Fruit fly (Drosophila melanogaster) whole organism, wandering third instar larva: Measurements from ENCODE around the gene CG15643.

Source experiments
- Abd-B ChIP-seq: fragments of >200 bp; optimal IDR thresholded peaks from 2 replicates; lab custom pipeline; 2017; ENCODE audit warnings: missing biosample characterization, missing genetic modification characterization
- GATAd ChIP-seq: sonication (Bioruptor generic); optimal IDR thresholded peaks from 2 replicates; lab custom pipeline; 2016; ENCODE audit warnings: missing biosample characterization, missing genetic modification characterization
- Hr78 ChIP-seq: fragments of >200 bp; optimal IDR thresholded peaks from 2 replicates; lab custom pipeline; 2017; ENCODE audit warnings: missing biosample characterization, missing genetic modification characterization
- Mio ChIP-seq: sonication (Bioruptor generic); optimal IDR thresholded peaks from 2 replicates; lab custom pipeline; 2016; ENCODE audit warnings: missing biosample characterization, missing genetic modification characterization
- Myc ChIP-seq: fragments of >200 bp; optimal IDR thresholded peaks from 2 replicates; lab custom pipeline; 2017
- br ChIP-seq: fragments of 200-800 bp; sonication (Bioruptor generic); optimal IDR thresholded peaks from 2 replicates; lab custom pipeline; 2016; ENCODE audit warnings: missing biosample characterization, missing genetic modification characterization
- dl ChIP-seq, 2 experiments: fragments of 175-275, 200-275 bp in 1 of 2; fragments of 200-275 bp in 1 of 2; sonication (Bioruptor generic); optimal IDR thresholded peaks; lab custom pipeline; 2018; ENCODE audit warnings: mild to moderate bottlenecking in 2 of 2, missing biosample characterization in 2 of 2, missing genetic modification characterization in 2 of 2, moderate library complexity in 2 of 2; ENCODE audit not compliant: partially characterized antibody in 2 of 2, insufficient read depth in 1 of 2
- dsf ChIP-seq: sonication (Bioruptor generic); optimal IDR thresholded peaks from 2 replicates; lab custom pipeline; 2016; ENCODE audit warnings: missing biosample characterization, missing genetic modification characterization, borderline replicate concordance
- foxo ChIP-seq, 2 experiments: fragments of 200-800 bp; sonication (Bioruptor generic); optimal IDR thresholded peaks; 2 replicates in 1 of 2; 3 replicates in 1 of 2; lab custom pipeline; 2016 to 2017; ENCODE audit warnings: missing biosample characterization in 2 of 2, missing genetic modification characterization in 2 of 2
- fru ChIP-seq: fragments of 200-800 bp; sonication (Bioruptor generic); optimal IDR thresholded peaks from 3 replicates; lab custom pipeline; 2016; ENCODE audit warnings: missing biosample characterization, mild to moderate bottlenecking, missing genetic modification characterization
- lola ChIP-seq: fragments of >200 bp; optimal IDR thresholded peaks from 2 replicates; lab custom pipeline; 2017; ENCODE audit warnings: missing biosample characterization, missing genetic modification characterization
- pan ChIP-seq: fragments of >200 bp; optimal IDR thresholded peaks from 2 replicates; lab custom pipeline; 2017
- usp ChIP-seq: fragments of >200 bp; optimal IDR thresholded peaks from 2 replicates; lab custom pipeline; 2017; ENCODE audit warnings: missing biosample characterization, missing genetic modification characterization

DNA sequence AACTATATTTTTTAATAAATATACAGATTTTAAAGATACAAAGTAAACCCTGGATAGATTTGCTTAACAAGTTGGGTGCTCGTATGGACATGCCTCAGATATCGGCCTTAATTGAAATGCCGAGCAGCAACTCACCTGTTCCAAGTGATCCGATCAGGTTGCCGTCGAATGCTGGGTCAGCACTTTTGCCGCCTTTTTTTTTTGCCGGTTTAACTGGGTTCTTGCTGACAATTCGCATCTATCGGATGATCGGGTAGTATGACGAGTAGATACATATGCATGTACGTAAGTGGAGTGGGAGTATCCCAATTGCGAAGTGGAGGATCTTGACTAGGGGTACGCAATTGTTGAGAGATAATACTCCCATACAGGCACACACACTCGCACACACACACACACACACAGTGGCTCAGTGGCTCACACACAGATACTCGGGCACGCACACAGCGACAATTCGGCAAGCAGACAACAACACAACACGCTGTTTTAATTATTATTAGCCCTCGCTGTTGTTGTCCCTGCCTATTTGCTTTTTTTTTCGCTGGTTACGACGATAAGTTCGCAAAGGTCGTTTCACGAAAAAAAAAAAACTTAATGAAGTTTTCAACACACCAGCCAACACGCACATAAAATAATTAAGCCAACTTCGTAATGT, 21.0 kb upstream of the CG15643 start:
- TF ChIP-seq br (GFP tag; lab: Kevin White, UChicago) = no peak
- no peak for TF ChIP-seq Mio (GFP tag; lab: Kevin White, UChicago)
- no peak for TF ChIP-seq foxo (GFP tag; optimal IDR thresholded peaks at IDR 0.05; lab: Kevin White, UChicago)
- no peak for TF ChIP-seq usp (GFP tag; lab: Kevin White, UChicago)
- no peak for TF ChIP-seq pan
- no peak for TF ChIP-seq dl (GFP tag; optimal IDR thresholded peaks at IDR 0.05; lab: Kevin White, UChicago; ENCODE audit: insufficient read depth in 1 of 2, partially characterized antibody in 2 of 2)
- TF ChIP-seq Myc = no peak
- no peak for TF ChIP-seq Abd-B
- no peak for TF ChIP-seq fru
- no peak for TF ChIP-seq GATAd (GFP tag; lab: Kevin White, UChicago)
- TF ChIP-seq lola (GFP tag; lab: Kevin White, UChicago) = no peak
- no peak for TF ChIP-seq Hr78 (GFP tag; lab: Kevin White, UChicago)
- no peak for TF ChIP-seq dsf (GFP tag; lab: Kevin White, UChicago)
